Fruit fly (Drosophila melanogaster): Measurements from ENCODE around the gene olf413.
A peak's percentile ranks its signal among the peaks of the same experiment; 100 is the strongest.

olf413 gene

dm6 chr3L:22277186-22277585, 141.3 kb downstream of the olf413 start (continued):
- TF ChIP-seq CG3065 (GFP tag; optimal IDR thresholded peaks at IDR 0.05) = no peak
- TF ChIP-seq seq (GFP tag; IDR thresholded peaks at IDR 0.05) = peak; percentile 44; the same call in 1 of the 2 replicates
- peak; percentile 37; the same call in 1 of the 2 replicates for TF ChIP-seq CG17328 (GFP tag; IDR thresholded peaks at IDR 0.05)
- TF ChIP-seq ken (GFP tag; IDR thresholded peaks at IDR 0.05) = 0 out of 3 replicates have a peak, but pooled peaks have one; percentile 34
- TF ChIP-seq Ssrp (tag; optimal IDR thresholded peaks at IDR 0.05) = peak; percentile 55
- TF ChIP-seq CG3847 (GFP tag; IDR thresholded peaks at IDR 0.05) = peak; percentile 47
- TF ChIP-seq CG14014 (GFP tag; IDR thresholded peaks at IDR 0.05) = peak; percentile 40; the same call in 1 of the 2 replicates
- peak; percentile 54; the same call in 1 of the 2 replicates for TF ChIP-seq CG32532 (GFP tag; IDR thresholded peaks at IDR 0.05)
- peak; percentile 21 for TF ChIP-seq CG1233 (GFP tag; optimal IDR thresholded peaks at IDR 0.05)
- TF ChIP-seq hkb (optimal IDR thresholded peaks at IDR 0.05) = no peak
- 0 out of 2 replicates have a peak, but pooled peaks have one; percentile 33 for TF ChIP-seq hkb (GFP tag; IDR thresholded peaks at IDR 0.05)
- no peak for TF ChIP-seq disco-r (GFP tag; optimal IDR thresholded peaks at IDR 0.05)
- peak; percentile 38; the same call in 1 of the 2 replicates for TF ChIP-seq CG14441 (GFP tag; IDR thresholded peaks at IDR 0.05)
- TF ChIP-seq ase (GFP tag; IDR thresholded peaks at IDR 0.05) = 0 out of 3 replicates have a peak, but pooled peaks have one; percentile 15
- TF ChIP-seq Mrtf (GFP tag; IDR thresholded peaks at IDR 0.05) = peak; percentile 67; the same call in 1 of the 3 replicates
- TF ChIP-seq fd96Cb (tag; optimal IDR thresholded peaks at IDR 0.05) = peak; percentile 56
- TF ChIP-seq unpg (GFP tag; optimal IDR thresholded peaks at IDR 0.05) = no peak
- TF ChIP-seq CHES-1-like (GFP tag; optimal IDR thresholded peaks at IDR 0.05) = peak; percentile 5
- no peak for TF ChIP-seq prd (optimal IDR thresholded peaks at IDR 0.05)
- peak; percentile 75 for TF ChIP-seq prd (GFP tag; IDR thresholded peaks at IDR 0.05)
- TF ChIP-seq trem (tag; optimal IDR thresholded peaks at IDR 0.05) = peak; percentile 13
- peak; percentile 26; the same call in 1 of the 2 replicates for TF ChIP-seq peb (GFP tag; IDR thresholded peaks at IDR 0.05)
- peak; percentile 39 for TF ChIP-seq zfh2 (GFP tag; optimal IDR thresholded peaks at IDR 0.05)
- no peak for TF ChIP-seq slp2 (GFP tag; optimal IDR thresholded peaks at IDR 0.05)
- peak; percentile 75 for TF ChIP-seq al (GFP tag; IDR thresholded peaks at IDR 0.05)
- TF ChIP-seq CG7786 (GFP tag; optimal IDR thresholded peaks at IDR 0.05) = peak; percentile 30
- TF ChIP-seq CG1529 (GFP tag; optimal IDR thresholded peaks at IDR 0.05) = peak; percentile 0
- TF ChIP-seq Lhr (GFP tag; optimal IDR thresholded peaks at IDR 0.05) = no peak
- peak in 1 of 2 experiments; percentile 38 for TF ChIP-seq dpn (GFP tag; optimal IDR thresholded peaks at IDR 0.05)
- TF ChIP-seq Gug (GFP tag; IDR thresholded peaks at IDR 0.05) = peak; percentile 70; the same call in 2 of the 4 replicates
- peak; percentile 74 for TF ChIP-seq CG9932 (GFP tag; IDR thresholded peaks at IDR 0.05)
- TF ChIP-seq jumu (GFP tag; optimal IDR thresholded peaks at IDR 0.05) = peak; percentile 16
- peak; percentile 50 for TF ChIP-seq CG18599 (GFP tag; optimal IDR thresholded peaks at IDR 0.05)
- TF ChIP-seq CG1647 (GFP tag; optimal IDR thresholded peaks at IDR 0.05) = peak; percentile 16

dm6 chr3L:22287994-22288766, 152.3 kb downstream of the olf413 start, which contains the start of the genes Hem and IleRS:
Hem (minus strand) TSS chr3L:22288195.
IleRS (plus strand) TSS chr3L:22288665.
- TF ChIP-seq MESR4 (GFP tag; optimal IDR thresholded peaks at IDR 0.05) (peak; percentile 78), sim (GFP tag; IDR thresholded peaks at IDR 0.05) (peak; percentile 81; the same call in 1 of the 2 replicates), CG7556 (GFP tag; optimal IDR thresholded peaks at IDR 0.05) (peak; percentile 93), CG4328 (GFP tag; optimal IDR thresholded peaks at IDR 0.05) (peak; percentile 81), wor (GFP tag; IDR thresholded peaks at IDR 0.05) (peak; percentile 83), PHDP (tag; optimal IDR thresholded peaks at IDR 0.05) (no peak), ci (GFP tag; IDR thresholded peaks at IDR 0.05) (peak; percentile 95), Myb (GFP tag; optimal IDR thresholded peaks at IDR 0.05) (peak; percentile 69), otp (GFP tag; IDR thresholded peaks at IDR 0.05) (peak; percentile 55; the same call in 1 of the 3 replicates), CG5245 (GFP tag; optimal IDR thresholded peaks at IDR 0.05) (peak; percentile 88), CG11093 (GFP tag; IDR thresholded peaks at IDR 0.05) (peak; percentile 87), Hr39 (optimal IDR thresholded peaks at IDR 0.05) (no peak), H2.0 (GFP tag; IDR thresholded peaks at IDR 0.05) (peak; percentile 87), CG12299 (tag; optimal IDR thresholded peaks at IDR 0.05) (peak; percentile 79), h (optimal IDR thresholded peaks at IDR 0.05) (no peak), Lim3 (GFP tag; IDR thresholded peaks at IDR 0.05) (peak; percentile 63; the same call in 1 of the 2 replicates), CG16815 (GFP tag; optimal IDR thresholded peaks at IDR 0.05) (peak; percentile 90), ab (GFP tag; optimal IDR thresholded peaks at IDR 0.05) (no peak), CG12942 (GFP tag; optimal IDR thresholded peaks at IDR 0.05) (peak; percentile 91)
